Fruit fly (Drosophila melanogaster) whole organism, embryonic: ENCODE measurements around the gene frac.

Experiments
- Awh ChIP-seq: fragments of 200-800 bp; sonication (Bioruptor generic); IDR thresholded peaks from 2 replicates; pipeline ENCODE4, ENCODE4 v1.3.6; 2022; ENCODE audit warnings: missing biosample characterization, missing genetic modification characterization
- CG10147 ChIP-seq: fragments of 200-800 bp; sonication (Bioruptor generic); optimal IDR thresholded peaks from 2 replicates; lab custom pipeline; 2019; ENCODE audit warnings: missing biosample characterization, mild to moderate bottlenecking, missing genetic modification characterization, moderate library complexity
- CG10462 ChIP-seq: fragments of 200-800 bp; sonication (Bioruptor generic); optimal IDR thresholded peaks from 2 replicates; lab custom pipeline; 2016; ENCODE audit warnings: missing biosample characterization, missing genetic modification characterization
- CG12942 ChIP-seq: fragments of 200-800 bp; sonication (Bioruptor generic); optimal IDR thresholded peaks from 3 replicates; lab custom pipeline; 2016; ENCODE audit warnings: missing biosample characterization, missing genetic modification characterization
- CG13894 ChIP-seq: fragments of 200-800 bp; sonication (Bioruptor generic); optimal IDR thresholded peaks from 3 replicates; lab custom pipeline; 2018; ENCODE audit warnings: missing biosample characterization, mild to moderate bottlenecking, missing genetic modification characterization, moderate library complexity
- CG1603 ChIP-seq: fragments of 200-800 bp; sonication (Bioruptor generic); optimal IDR thresholded peaks from 2 replicates; lab custom pipeline; 2019; ENCODE audit warnings: missing biosample characterization, mild to moderate bottlenecking, missing genetic modification characterization, moderate library complexity
- CG17186 ChIP-seq: fragments of 200-800 bp; sonication (Bioruptor generic); optimal IDR thresholded peaks from 3 replicates; lab custom pipeline; 2017; ENCODE audit warnings: missing biosample characterization, missing genetic modification reagents, missing genetic modification characterization
- CG17612 ChIP-seq: fragments of 200-800 bp; sonication (Bioruptor generic); IDR thresholded peaks from 2 replicates; pipeline ENCODE4 v1.3.6; 2022; ENCODE audit warnings: missing biosample characterization, missing genetic modification characterization
- CG18619 ChIP-seq: fragments of 200-800 bp; sonication (Bioruptor generic); optimal IDR thresholded peaks from 3 replicates; lab custom pipeline; 2017; ENCODE audit warnings: missing biosample characterization, mild to moderate bottlenecking, missing genetic modification characterization
- CG2202 ChIP-seq: fragments of 200-800 bp; sonication (Bioruptor generic); optimal IDR thresholded peaks from 2 replicates; lab custom pipeline; 2018; ENCODE audit warnings: missing biosample characterization, mild to moderate bottlenecking, missing genetic modification characterization
- CG30431 ChIP-seq: fragments of 200-800 bp; sonication (Bioruptor generic); optimal IDR thresholded peaks from 2 replicates; lab custom pipeline; 2017; ENCODE audit warnings: missing biosample characterization, missing genetic modification characterization
- CG31365 ChIP-seq: fragments of 200-800 bp; sonication (Bioruptor generic); optimal IDR thresholded peaks from 2 replicates; lab custom pipeline; 2018; ENCODE audit warnings: missing biosample characterization, mild to moderate bottlenecking, missing genetic modification characterization
- CG32767 ChIP-seq: fragments of 200-800 bp; sonication (Bioruptor generic); IDR thresholded peaks from 2 replicates; pipeline ENCODE4 v1.3.6; 2022; ENCODE audit warnings: missing biosample characterization, missing genetic modification characterization
- CG3407 ChIP-seq: fragments of 200-800 bp; sonication (Bioruptor generic); optimal IDR thresholded peaks from 2 replicates; lab custom pipeline; 2018; ENCODE audit warnings: missing biosample characterization, mild to moderate bottlenecking, missing genetic modification characterization
- CG4707 ChIP-seq: fragments of 200-800 bp; sonication (Bioruptor generic); optimal IDR thresholded peaks from 2 replicates; lab custom pipeline; 2018; ENCODE audit warnings: missing biosample characterization, mild to moderate bottlenecking, missing genetic modification characterization, moderate library complexity
- CG6254 ChIP-seq: fragments of 200-800 bp; sonication (Bioruptor generic); optimal IDR thresholded peaks from 3 replicates; lab custom pipeline; 2017; ENCODE audit warnings: mild to moderate bottlenecking, missing biosample characterization, missing genetic modification reagents, missing genetic modification characterization
- CG7556 ChIP-seq: fragments of 200-800 bp; sonication (Bioruptor generic); optimal IDR thresholded peaks from 2 replicates; lab custom pipeline; 2017; ENCODE audit warnings: missing biosample characterization, mild to moderate bottlenecking, missing genetic modification characterization
- CG7745 ChIP-seq: fragments of 200-800 bp; sonication (Bioruptor generic); optimal IDR thresholded peaks from 2 replicates; lab custom pipeline; 2018; ENCODE audit warnings: missing biosample characterization, mild to moderate bottlenecking, missing genetic modification characterization, moderate library complexity
- CG7928 ChIP-seq: fragments of 200-800 bp; sonication (Bioruptor generic); optimal IDR thresholded peaks from 2 replicates; lab custom pipeline; 2017; ENCODE audit warnings: missing biosample characterization, mild to moderate bottlenecking, missing genetic modification characterization
- CG9215 ChIP-seq: fragments of 200-800 bp; sonication (Bioruptor generic); IDR thresholded peaks from 2 replicates; pipeline ENCODE4 v1.3.6; 2022; ENCODE audit warnings: missing biosample characterization, missing genetic modification characterization
- CTCF ChIP-seq: fragments of 200-800 bp; sonication (Bioruptor generic); optimal IDR thresholded peaks from 2 replicates; lab custom pipeline; 2017; ENCODE audit warnings: missing biosample characterization, mild to moderate bottlenecking, missing genetic modification characterization, moderate library complexity
- CoRest ChIP-seq: fragments of 200-800 bp; sonication (Bioruptor generic); optimal IDR thresholded peaks from 3 replicates; lab custom pipeline; 2018; ENCODE audit warnings: missing biosample characterization, mild to moderate bottlenecking, missing genetic modification characterization, moderate library complexity
- Drgx ChIP-seq: fragments of 200-800 bp; sonication (Bioruptor generic); IDR thresholded peaks from 2 replicates; pipeline ENCODE4 v1.3.6; 2022; ENCODE audit warnings: missing biosample characterization, missing genetic modification characterization
- Elba2 ChIP-seq: fragments of 200-800 bp; sonication (Bioruptor generic); optimal IDR thresholded peaks from 3 replicates; lab custom pipeline; 2016; ENCODE audit warnings: missing biosample characterization, missing genetic modification characterization
- Fer2 ChIP-seq: fragments of 200-800 bp; sonication (Bioruptor generic); optimal IDR thresholded peaks from 2 replicates; lab custom pipeline; 2018; ENCODE audit warnings: missing biosample characterization, mild to moderate bottlenecking, missing genetic modification characterization, moderate library complexity
- GATAe ChIP-seq: fragments of 200-800 bp; sonication (Bioruptor generic); conservative IDR thresholded peaks from 2 replicates; pipeline ENCODE4 v1.3.6; 2022; ENCODE audit warnings: missing biosample characterization, missing genetic modification characterization
- Gug ChIP-seq: fragments of 200-800 bp; sonication (Bioruptor generic); IDR thresholded peaks from 4 replicates; pipeline ENCODE4 v1.3.6; 2022; ENCODE audit warnings: missing biosample characterization, missing genetic modification characterization
- Med ChIP-seq: fragments of 200-800 bp; sonication (Bioruptor generic); peaks from one replicate; lab custom pipeline; 2016; ENCODE audit warnings: missing biosample characterization, missing genetic modification characterization, mild to moderate bottlenecking, inconsistent platforms, moderate library complexity
- Myb ChIP-seq: fragments of 200-800 bp; sonication (Bioruptor generic); optimal IDR thresholded peaks from 2 replicates; lab custom pipeline; 2016; ENCODE audit warnings: missing biosample characterization, missing genetic modification characterization
- NFAT ChIP-seq: fragments of 200-800 bp; sonication (Bioruptor generic); IDR thresholded peaks from 2 replicates; pipeline ENCODE4 v1.3.6; 2022; ENCODE audit warnings: missing biosample characterization, missing genetic modification characterization
- Opbp ChIP-seq: fragments of 200-800 bp; sonication (Bioruptor generic); IDR thresholded peaks from 3 replicates; pipeline ENCODE4 v1.3.6; 2022; ENCODE audit warnings: missing biosample characterization, missing genetic modification characterization; ENCODE audit not compliant: partially characterized antibody
- Pdp1 ChIP-seq, 2 experiments: fragments of 200-800 bp; sonication (Bioruptor generic); optimal IDR thresholded peaks; 3 replicates each; lab custom pipeline; 2016; ENCODE audit warnings: missing biosample characterization in 2 of 2, missing genetic modification characterization in 2 of 2, mild to moderate bottlenecking in 1 of 2, moderate library complexity in 1 of 2
- Side ChIP-seq: fragments of 200-800 bp; sonication (Bioruptor generic); optimal IDR thresholded peaks from 2 replicates; lab custom pipeline; 2016; ENCODE audit warnings: missing biosample characterization, missing genetic modification characterization
- Trl ChIP-seq, 3 experiments: fragments of >200 bp in 2 of 3; fragments of 200-800 bp in 1 of 3; sonication (Bioruptor generic) in 1 of 3; optimal IDR thresholded peaks; 2 replicates in 1 of 3; 3 replicates in 2 of 3; lab custom pipeline; 2016 to 2017; ENCODE audit warnings: missing biosample characterization in 1 of 3, missing genetic modification characterization in 1 of 3
- abd-A ChIP-seq: fragments of 200-800 bp; sonication (Bioruptor generic); optimal IDR thresholded peaks from 3 replicates; lab custom pipeline; 2019; ENCODE audit warnings: missing biosample characterization, mild to moderate bottlenecking, missing genetic modification characterization, moderate library complexity
- amos ChIP-seq: fragments of 200-800 bp; sonication (Bioruptor generic); IDR thresholded peaks from 2 replicates; pipeline ENCODE4 v1.3.6; 2022; ENCODE audit warnings: missing biosample characterization, missing genetic modification characterization; ENCODE audit not compliant: partially characterized antibody
- br ChIP-seq: fragments of >200 bp; optimal IDR thresholded peaks from 2 replicates; lab custom pipeline; 2017
- chif ChIP-seq, 2 experiments: fragments of 200-800 bp; sonication (Bioruptor generic); optimal IDR thresholded peaks; 3 replicates each; lab custom pipeline; 2016; ENCODE audit warnings: missing biosample characterization in 2 of 2, missing genetic modification characterization in 2 of 2
- dpn ChIP-seq, 2 experiments: fragments of 200-800 bp; sonication (Bioruptor generic); optimal IDR thresholded peaks; 3 replicates each; lab custom pipeline; 2016; ENCODE audit warnings: missing biosample characterization in 2 of 2, missing genetic modification characterization in 2 of 2
- ftz-f1 ChIP-seq: fragments of 200-800 bp; sonication (Bioruptor generic); optimal IDR thresholded peaks from 2 replicates; lab custom pipeline; 2016; ENCODE audit warnings: missing biosample characterization, missing genetic modification characterization
- gt ChIP-seq: fragments of 200-800 bp; sonication (Bioruptor generic); IDR thresholded peaks from 2 replicates; pipeline ENCODE4 v1.3.6; 2022; ENCODE audit warnings: missing biosample characterization, missing genetic modification characterization
- h ChIP-seq: fragments of >200 bp; optimal IDR thresholded peaks from 2 replicates; lab custom pipeline; 2017
- kah ChIP-seq: fragments of 200-800 bp; sonication (Bioruptor generic); optimal IDR thresholded peaks from 2 replicates; lab custom pipeline; 2018; ENCODE audit warnings: missing biosample characterization, mild to moderate bottlenecking, missing genetic modification characterization
- luna ChIP-seq: fragments of 200-800 bp; sonication (Bioruptor generic); optimal IDR thresholded peaks from 2 replicates; lab custom pipeline; 2016; ENCODE audit warnings: missing biosample characterization, missing genetic modification characterization
- mld ChIP-seq: fragments of 200-800 bp; sonication (Bioruptor generic); IDR thresholded peaks from 3 replicates; pipeline ENCODE4 v1.3.6; 2022; ENCODE audit warnings: missing biosample characterization, missing genetic modification characterization; ENCODE audit not compliant: partially characterized antibody
- pnt ChIP-seq: fragments of 200-800 bp; sonication (Bioruptor generic); optimal IDR thresholded peaks from 3 replicates; lab custom pipeline; 2016; ENCODE audit warnings: missing biosample characterization, missing genetic modification characterization
- sob ChIP-seq: fragments of 200-800 bp; sonication (Bioruptor generic); IDR thresholded peaks from 2 replicates; pipeline ENCODE4 v1.3.6; 2022; ENCODE audit warnings: missing biosample characterization, missing genetic modification characterization
- sr ChIP-seq: fragments of 200-800 bp; sonication (Bioruptor generic); IDR thresholded peaks from 3 replicates; pipeline ENCODE4 v1.3.6; 2022; ENCODE audit warnings: missing biosample characterization, missing genetic modification characterization
- tap ChIP-seq: fragments of 200-800 bp; optimal IDR thresholded peaks from 3 replicates; lab custom pipeline; 2019; ENCODE audit warnings: missing biosample characterization, mild to moderate bottlenecking, missing genetic modification characterization, moderate library complexity
- vfl ChIP-seq: fragments of 200-800 bp; sonication (Bioruptor generic); optimal IDR thresholded peaks from 2 replicates; lab custom pipeline; 2016; ENCODE audit warnings: missing biosample characterization, missing genetic modification characterization
- wdn ChIP-seq: fragments of 200-800 bp; sonication (Bioruptor generic); IDR thresholded peaks from 2 replicates; pipeline ENCODE4 v1.3.6; 2022; ENCODE audit warnings: missing biosample characterization, missing genetic modification characterization
- zf30C ChIP-seq: fragments of 200-800 bp; sonication (Bioruptor generic); optimal IDR thresholded peaks from 3 replicates; lab custom pipeline; 2018; ENCODE audit warnings: missing biosample characterization, mild to moderate bottlenecking, missing genetic modification characterization

Gene frac

DNA sequence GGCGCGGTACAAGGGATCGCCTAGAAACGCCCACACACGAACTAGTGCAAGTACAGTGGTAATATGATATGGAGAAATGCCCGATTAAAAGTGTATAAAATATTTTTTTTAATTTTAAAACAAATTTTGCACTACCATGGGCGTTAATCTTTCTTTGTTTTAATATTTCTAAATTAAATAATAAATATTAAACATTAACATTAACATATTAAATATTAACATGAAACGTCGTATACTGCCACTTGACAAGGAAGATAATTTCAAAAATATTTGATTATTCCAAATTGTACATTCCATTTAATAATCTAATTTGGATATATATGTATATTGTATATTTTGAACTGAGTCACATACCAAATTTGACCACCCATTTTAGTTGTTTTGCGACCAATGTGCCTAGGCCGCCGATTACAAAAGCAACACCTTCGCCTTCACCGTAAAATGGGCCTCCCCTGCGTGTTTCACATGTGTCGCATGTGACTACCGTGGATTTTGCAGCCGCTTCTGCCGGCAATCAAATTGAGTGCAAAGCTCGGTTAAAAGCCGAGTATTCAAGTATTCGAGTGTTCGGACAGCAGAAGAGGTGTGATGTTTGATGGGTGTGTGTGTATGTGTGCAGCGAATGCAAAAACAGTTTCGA is 29.8 kb downstream of the frac start (continued):
- TF ChIP-seq Trl (optimal IDR thresholded peaks at IDR 0.05; lab: Kevin White, UChicago) (no peak), Trl (GFP tag; optimal IDR thresholded peaks at IDR 0.05; lab: Kevin White, UChicago) (no peak), CG7556 (GFP tag; lab: Kevin White, UChicago) (peak; percentile 76), pnt (GFP tag; lab: Kevin White, UChicago) (no peak), tap (peak; percentile 55), CG30431 (GFP tag; lab: Kevin White, UChicago) (no peak), sr (GFP tag; lab: Robert Waterston, UW) (no peak), Myb (GFP tag; lab: Kevin White, UChicago) (no peak), GATAe (GFP tag; lab: Robert Waterston, UW) (no peak), CG1603 (no peak), br (lab: Kevin White, UChicago) (no peak), CG2202 (no peak), Gug (no peak), amos (GFP tag; lab: Robert Waterston, UW) (no peak), CG17186 (GFP tag; lab: Kevin White, UChicago) (no peak), kah (GFP tag; lab: Kevin White, UChicago) (no peak), CG18619 (no peak), CG13894 (tag; lab: Kevin White, UChicago) (no peak), CG12942 (no peak), h (no peak), luna (GFP tag; lab: Kevin White, UChicago) (no peak), Side (GFP tag; lab: Kevin White, UChicago) (no peak), CG3407 (peak; percentile 51), CG4707 (GFP tag; lab: Kevin White, UChicago) (no peak), CoRest (tag; lab: Kevin White, UChicago) (peak; percentile 54), CG17612 (GFP tag; lab: Robert Waterston, UW) (no peak), Elba2 (no peak), CG7745 (no peak), chif (GFP tag; optimal IDR thresholded peaks at IDR 0.05; lab: Kevin White, UChicago) (no peak), wdn (GFP tag; lab: Robert Waterston, UW) (no peak), Drgx (peak; percentile 25; the same call in 1 of the 2 replicates), gt (GFP tag; lab: Robert Waterston, UW) (no peak), CG31365 (tag; lab: Kevin White, UChicago) (no peak), CTCF (GFP tag; lab: Kevin White, UChicago) (no peak), Fer2 (tag; lab: Kevin White, UChicago) (no peak), CG32767 (0 out of 2 replicates have a peak, but pooled peaks have one; percentile 11), dpn (GFP tag; optimal IDR thresholded peaks at IDR 0.05; lab: Kevin White, UChicago) (peak in 1 of 2 experiments; percentile 26), CG7928 (GFP tag; lab: Kevin White, UChicago) (no peak), Pdp1 (GFP tag; optimal IDR thresholded peaks at IDR 0.05; lab: Kevin White, UChicago) (no peak), CG9215 (GFP tag; lab: Robert Waterston, UW) (no peak), CG10147 (no peak), Med (GFP tag; lab: Kevin White, UChicago) (no peak), ftz-f1 (GFP tag; lab: Kevin White, UChicago) (no peak), mld (GFP tag; lab: Robert Waterston, UW) (no peak), Opbp (no peak), sob (GFP tag; lab: Robert Waterston, UW) (no peak), vfl (GFP tag; lab: Kevin White, UChicago) (no peak), Awh (GFP tag; lab: Robert Waterston, UW) (no peak), NFAT (no peak), CG6254 (peak; percentile 13), abd-A (tag; lab: Kevin White, UChicago) (no peak), CG10462 (GFP tag; lab: Kevin White, UChicago) (no peak), zf30C (GFP tag; lab: Kevin White, UChicago) (no peak)
